Fruit fly (Drosophila melanogaster) whole organism, prepupa: ENCODE data around the gene BTBD9.

Source experiments
- CG10631 ChIP-seq: fragments of 200-800 bp; sonication (Bioruptor generic); optimal IDR thresholded peaks from 2 replicates; lab custom pipeline; 2016; ENCODE audit warnings: missing biosample characterization, missing genetic modification characterization
- CG1621 ChIP-seq: fragments of 200-800 bp; sonication (Bioruptor generic); optimal IDR thresholded peaks from 3 replicates; lab custom pipeline; 2018; ENCODE audit warnings: missing biosample characterization, mild to moderate bottlenecking, missing genetic modification characterization
- CG16779 ChIP-seq: fragments of 200-800 bp; sonication (Bioruptor generic); optimal IDR thresholded peaks from 3 replicates; lab custom pipeline; 2017; ENCODE audit warnings: missing biosample characterization, mild to moderate bottlenecking, missing genetic modification characterization
- CG8319 ChIP-seq: fragments of 200-800 bp; sonication (Bioruptor generic); optimal IDR thresholded peaks from 3 replicates; lab custom pipeline; 2016; ENCODE audit warnings: missing biosample characterization, missing genetic modification characterization
- CG8632 ChIP-seq: fragments of 200-800 bp; sonication (Bioruptor generic); optimal IDR thresholded peaks from 3 replicates; lab custom pipeline; 2016; ENCODE audit warnings: missing biosample characterization, missing genetic modification characterization
- Gug ChIP-seq: fragments of 200-800 bp; sonication (Bioruptor generic); IDR thresholded peaks from 2 replicates; pipeline ENCODE4 v1.3.6; 2022; ENCODE audit warnings: missing biosample characterization, missing genetic modification characterization
- OdsH ChIP-seq: fragments of 200-800 bp; sonication (Bioruptor generic); optimal IDR thresholded peaks from 3 replicates; lab custom pipeline; 2016; ENCODE audit warnings: missing biosample characterization, missing genetic modification characterization
- Sox102F ChIP-seq: fragments of 200-800 bp; sonication (Bioruptor generic); optimal IDR thresholded peaks from 2 replicates; lab custom pipeline; 2016; ENCODE audit warnings: missing biosample characterization, mild to moderate bottlenecking, missing genetic modification characterization
- acj6 ChIP-seq: fragments of 200-800 bp; sonication (Bioruptor generic); optimal IDR thresholded peaks from 3 replicates; lab custom pipeline; 2016; ENCODE audit warnings: missing biosample characterization, missing genetic modification characterization
- cyc ChIP-seq: fragments of 200-800 bp; sonication (Bioruptor generic); optimal IDR thresholded peaks from 3 replicates; lab custom pipeline; 2016; ENCODE audit warnings: missing biosample characterization, missing genetic modification characterization
- dac ChIP-seq: fragments of 200-800 bp; sonication (Bioruptor generic); optimal IDR thresholded peaks from 2 replicates; lab custom pipeline; 2017; ENCODE audit warnings: missing biosample characterization, mild to moderate bottlenecking, missing genetic modification characterization
- fd59A ChIP-seq: fragments of 200-800 bp; sonication (Bioruptor generic); optimal IDR thresholded peaks from 2 replicates; lab custom pipeline; 2017; ENCODE audit warnings: missing biosample characterization, mild to moderate bottlenecking, missing genetic modification characterization, missing genetic modification reagents
- spab ChIP-seq: fragments of 200-800 bp; sonication (Bioruptor generic); optimal IDR thresholded peaks from 2 replicates; lab custom pipeline; 2017; ENCODE audit warnings: missing biosample characterization, mild to moderate bottlenecking, missing genetic modification characterization, missing genetic modification reagents

DNA sequence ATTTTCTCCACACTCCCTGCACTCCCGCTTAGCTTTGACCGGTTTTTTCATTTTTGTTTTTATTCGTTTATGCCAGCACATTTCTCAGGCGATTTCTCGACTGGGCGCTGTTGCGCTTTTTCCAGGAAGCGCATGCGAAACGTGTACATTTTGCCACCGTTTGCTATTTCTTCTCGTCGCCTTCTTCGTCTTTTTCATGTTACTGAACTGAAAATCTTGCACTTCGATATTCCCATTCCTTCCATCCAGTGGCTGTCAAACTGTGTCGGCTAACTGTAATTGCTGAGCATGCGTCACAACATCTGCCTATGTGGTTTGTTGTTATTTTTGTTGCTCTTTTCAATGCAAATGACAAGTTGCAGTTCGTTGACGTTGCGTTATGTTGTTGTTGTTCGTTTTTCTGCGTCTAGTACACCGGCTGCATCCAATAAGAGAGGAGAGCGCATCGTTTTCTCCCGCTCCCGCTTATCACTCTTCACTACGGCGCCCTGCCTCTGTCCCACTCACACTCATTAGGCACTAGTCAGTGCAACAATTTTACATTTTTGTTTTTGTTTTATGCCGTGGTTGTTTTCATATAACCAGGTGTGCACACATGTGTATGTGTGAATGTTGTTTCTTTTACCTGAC lies 33.6 kb downstream of the BTBD9 start:
- TF ChIP-seq CG16779 (tag; lab: Kevin White, UChicago) = no peak
- TF ChIP-seq CG1621 (tag; lab: Kevin White, UChicago) = peak; percentile 11
- no peak for TF ChIP-seq dac (GFP tag; lab: Kevin White, UChicago)
- TF ChIP-seq Gug = no peak
- no peak for TF ChIP-seq acj6 (GFP tag; lab: Kevin White, UChicago)
- TF ChIP-seq CG8632 = no peak
- TF ChIP-seq spab (GFP tag; lab: Kevin White, UChicago) = no peak
- TF ChIP-seq fd59A (GFP tag; lab: Kevin White, UChicago) = no peak
- no peak for TF ChIP-seq cyc (GFP tag; lab: Kevin White, UChicago)
- TF ChIP-seq CG10631 = no peak
- TF ChIP-seq OdsH (GFP tag; lab: Kevin White, UChicago) = no peak
- TF ChIP-seq Sox102F (GFP tag; lab: Kevin White, UChicago) = no peak
- no peak for TF ChIP-seq CG8319 (GFP tag; lab: Kevin White, UChicago)
